Fruit fly (Drosophila melanogaster) whole organism, pupa: ENCODE results near the gene hid.

Experiments used
- CG10348 ChIP-seq: fragments of 200-800 bp; sonication (Bioruptor generic); IDR thresholded peaks from 2 replicates; pipeline ENCODE4 v1.3.6; 2022; ENCODE audit warnings: missing biosample characterization, missing genetic modification characterization
- CG12605 ChIP-seq: fragments of 200-800 bp; sonication (Bioruptor generic); IDR thresholded peaks from 2 replicates; pipeline ENCODE4 v1.3.6; 2022; ENCODE audit warnings: missing biosample characterization, missing genetic modification characterization
- CG13204 ChIP-seq: fragments of 200-800 bp; sonication (Bioruptor generic); optimal IDR thresholded peaks from 2 replicates; lab custom pipeline; 2018; ENCODE audit warnings: missing biosample characterization, mild to moderate bottlenecking, missing genetic modification characterization, moderate library complexity
- CG15710 ChIP-seq: fragments of 200-800 bp; sonication (Bioruptor generic); optimal IDR thresholded peaks from 2 replicates; lab custom pipeline; 2018; ENCODE audit warnings: missing biosample characterization, mild to moderate bottlenecking, missing genetic modification characterization, moderate library complexity
- CG4496 ChIP-seq: fragments of 200-800 bp; sonication (Bioruptor generic); IDR thresholded peaks from 3 replicates; pipeline ENCODE4 v1.3.6; 2022; ENCODE audit warnings: missing biosample characterization, missing genetic modification characterization
- CG9948 ChIP-seq: fragments of 200-800 bp; sonication (Bioruptor generic); optimal IDR thresholded peaks from 2 replicates; lab custom pipeline; 2018; ENCODE audit warnings: missing biosample characterization, mild to moderate bottlenecking, missing genetic modification characterization, moderate library complexity
- EcR ChIP-seq: fragments of 200-800 bp; sonication (Bioruptor generic); optimal IDR thresholded peaks from 3 replicates; lab custom pipeline; 2019; ENCODE audit warnings: missing biosample characterization, missing genetic modification characterization, mild to moderate bottlenecking, moderate library complexity, missing genetic modification reagents
- Ets98B ChIP-seq: fragments of 200-800 bp; sonication (Bioruptor generic); IDR thresholded peaks from 2 replicates; pipeline ENCODE4 v1.3.6; 2022; ENCODE audit warnings: missing biosample characterization, missing genetic modification characterization
- Pif1B ChIP-seq: fragments of 200-800 bp; sonication (Bioruptor generic); optimal IDR thresholded peaks from 3 replicates; lab custom pipeline; 2016; ENCODE audit warnings: missing biosample characterization, missing genetic modification characterization
- gl ChIP-seq: fragments of 200-800 bp; sonication (Bioruptor generic); optimal IDR thresholded peaks from 2 replicates; lab custom pipeline; 2018; ENCODE audit warnings: missing biosample characterization, mild to moderate bottlenecking, missing genetic modification characterization
- rn ChIP-seq: fragments of 200-800 bp; sonication (Bioruptor generic); IDR thresholded peaks from 2 replicates; pipeline ENCODE4 v1.3.6; 2022; ENCODE audit warnings: missing biosample characterization, missing genetic modification characterization

DNA sequence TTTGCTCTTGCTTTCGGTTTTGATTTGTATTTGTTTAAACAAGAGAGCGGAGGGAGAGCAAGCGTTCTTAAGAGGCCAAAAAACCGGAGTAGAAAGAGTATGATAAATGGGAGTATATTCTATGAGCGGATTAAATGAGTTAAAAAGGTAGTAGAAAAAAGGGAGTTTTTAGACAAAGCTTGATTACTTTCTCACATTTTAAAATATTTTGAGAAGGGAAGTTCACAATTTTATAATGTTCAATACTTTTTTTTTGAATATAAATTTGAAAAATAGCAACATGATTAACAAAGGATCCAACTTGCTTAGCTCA, 828 bp upstream of the hid start:
- TF ChIP-seq rn (no peak), gl (tag; lab: Kevin White, UChicago) (no peak), EcR (GFP tag; lab: Kevin White, UChicago) (no peak), CG4496 (GFP tag; lab: Robert Waterston, UW) (no peak), CG13204 (GFP tag; lab: Kevin White, UChicago) (no peak), Pif1B (GFP tag; lab: Kevin White, UChicago) (no peak), CG10348 (GFP tag; lab: Robert Waterston, UW) (no peak), Ets98B (GFP tag; lab: Robert Waterston, UW) (no peak), CG12605 (no peak), CG15710 (tag; lab: Kevin White, UChicago) (no peak), CG9948 (tag; lab: Kevin White, UChicago) (no peak)
